Fruit fly (Drosophila melanogaster): ENCODE data around the gene CG31954.

- TF ChIP-seq CG4318 (GFP tag; optimal IDR thresholded peaks at IDR 0.05) (peak; percentile 67), topi (GFP tag; optimal IDR thresholded peaks at IDR 0.05) (peak; percentile 94)
Observed at dm6 chr2L:3534227-3534842, 24.4 kb upstream of the CG31954 start.

All from whole organism, prepupa.